Fruit fly (Drosophila melanogaster): ENCODE measurements around the gene pn.
A peak's percentile ranks its signal among the peaks of the same experiment; 100 is the strongest.

Gene pn

dm6 chrX:2145690-2146470, 35.1 kb upstream of the pn start (continued):
- TF ChIP-seq CG1603 (tag; optimal IDR thresholded peaks at IDR 0.05) (peak; percentile 8), CG8924 (tag; optimal IDR thresholded peaks at IDR 0.05) (peak; percentile 40), Med (GFP tag) (peak; percentile 92), sr (GFP tag; IDR thresholded peaks at IDR 0.05) (no peak), Atf3 (GFP tag; optimal IDR thresholded peaks at IDR 0.05) (no peak), slbo (GFP tag; IDR thresholded peaks at IDR 0.05) (peak; percentile 45), CG3847 (GFP tag; IDR thresholded peaks at IDR 0.05) (no peak; the same call in 1 of the 2 replicates), CG2120 (GFP tag; optimal IDR thresholded peaks at IDR 0.05) (peak; percentile 47), sug (tag; optimal IDR thresholded peaks at IDR 0.05) (peak; percentile 41), al (GFP tag; IDR thresholded peaks at IDR 0.05) (0 out of 2 replicates have a peak, but pooled peaks have one; percentile 33), ci (GFP tag; IDR thresholded peaks at IDR 0.05) (peak; percentile 49; the same call in 1 of the 3 replicates), sens-2 (GFP tag; IDR thresholded peaks at IDR 0.05) (no peak)

- TF ChIP-seq Aef1 (GFP tag; IDR thresholded peaks at IDR 0.05) (no peak), Dek (tag; optimal IDR thresholded peaks at IDR 0.05) (no peak), lmd (GFP tag; IDR thresholded peaks at IDR 0.05) (no peak; the same call in 1 of the 2 replicates), CG12659 (GFP tag; optimal IDR thresholded peaks at IDR 0.05) (no peak), kah (GFP tag; optimal IDR thresholded peaks at IDR 0.05) (no peak), CG6683 (GFP tag; optimal IDR thresholded peaks at IDR 0.05) (no peak), CG18619 (GFP tag; optimal IDR thresholded peaks at IDR 0.05) (no peak), Antp (GFP tag; optimal IDR thresholded peaks at IDR 0.05) (peak; percentile 16), E2f2 (GFP tag; IDR thresholded peaks at IDR 0.05) (no peak), CG4707 (GFP tag; optimal IDR thresholded peaks at IDR 0.05) (no peak), CG9215 (GFP tag; IDR thresholded peaks at IDR 0.05) (no peak), CG16779 (GFP tag; IDR thresholded peaks at IDR 0.05) (no peak), CG31365 (tag; optimal IDR thresholded peaks at IDR 0.05) (peak; percentile 17), ci (GFP tag; IDR thresholded peaks at IDR 0.05) (0 out of 3 replicates have a peak, but pooled peaks have one; percentile 46), psq (GFP tag; optimal IDR thresholded peaks at IDR 0.05) (no peak), CG18011 (GFP tag; optimal IDR thresholded peaks at IDR 0.05) (no peak), slou (GFP tag; optimal IDR thresholded peaks at IDR 0.05) (no peak), Max (GFP tag; optimal IDR thresholded peaks at IDR 0.05) (no peak), otp (GFP tag; IDR thresholded peaks at IDR 0.05) (no peak), Stat92E (GFP tag; optimal IDR thresholded peaks at IDR 0.05) (no peak), CG9609 (GFP tag; optimal IDR thresholded peaks at IDR 0.05) (no peak), Usf (GFP tag; optimal IDR thresholded peaks at IDR 0.05) (no peak), ase (GFP tag; IDR thresholded peaks at IDR 0.05) (no peak), CG10979 (tag; optimal IDR thresholded peaks at IDR 0.05) (peak; percentile 20), B-H1 (GFP tag; IDR thresholded peaks at IDR 0.05) (no peak), CG11247 (GFP tag; IDR thresholded peaks at IDR 0.05) (no peak), CG18599 (GFP tag; optimal IDR thresholded peaks at IDR 0.05) (peak; percentile 37), esg (GFP tag; conservative IDR thresholded peaks at IDR 0.05) (0 out of 2 replicates have a peak, but pooled peaks have one; percentile 23), Sin3A (optimal IDR thresholded peaks at IDR 0.05) (no peak), lilli (GFP tag; optimal IDR thresholded peaks at IDR 0.05) (no peak), BEAF-32 (GFP tag; optimal IDR thresholded peaks at IDR 0.05) (no peak), CG31224 (GFP tag; IDR thresholded peaks at IDR 0.05) (no peak), Mrtf (GFP tag; IDR thresholded peaks at IDR 0.05) (no peak), CG15696 (tag; optimal IDR thresholded peaks at IDR 0.05) (peak; percentile 26), Oli (tag; optimal IDR thresholded peaks at IDR 0.05) (peak; percentile 26), kni (GFP tag; optimal IDR thresholded peaks at IDR 0.05) (no peak), CG11456 (GFP tag; IDR thresholded peaks at IDR 0.05) (no peak), chinmo (GFP tag; IDR thresholded peaks at IDR 0.05; ENCODE audit: partially characterized antibody) (no peak)
These were observed 34.4 kb upstream of the pn start for dm6 chrX:2146574-2146973.
